Worm (Caenorhabditis elegans) whole organism, late embryonic: ENCODE data around the gene F09E5.8.
A peak's percentile ranks its signal among the peaks of the same experiment; 100 is the strongest.

ENCODE experiments used
- C08G9.2 ChIP-seq: sonication (generic microtip); optimal IDR thresholded peaks from 2 replicates; lab custom pipeline; 2016; ENCODE audit warnings: mild to moderate bottlenecking, missing genetic modification characterization, moderate library complexity, missing compliant biosample characterization
- C38D4.7 ChIP-seq: fragments of 200-800 bp; sonication (Bioruptor generic); optimal IDR thresholded peaks from 2 replicates; lab custom pipeline; 2018; ENCODE audit warnings: mild to moderate bottlenecking, missing genetic modification characterization, moderate library complexity, missing compliant biosample characterization
- K09A11.1 ChIP-seq: sonication (generic microtip); optimal IDR thresholded peaks from 2 replicates; lab custom pipeline; 2017; ENCODE audit warnings: antibody characterized with exemption, mild to moderate bottlenecking, missing genetic modification characterization, missing compliant biosample characterization; ENCODE audit not compliant: insufficient read depth
- Y22D7AL.16 ChIP-seq: sonication (generic microtip); optimal IDR thresholded peaks from 2 replicates; lab custom pipeline; 2016; ENCODE audit warnings: missing genetic modification characterization, missing compliant biosample characterization
- ahr-1 ChIP-seq: sonication (generic microtip); optimal IDR thresholded peaks from 2 replicates; lab custom pipeline; 2016; ENCODE audit warnings: missing genetic modification characterization, missing compliant biosample characterization
- ama-1 ChIP-seq: fragments of 150-350 bp; optimal IDR thresholded peaks from 2 replicates; lab custom pipeline; 2014
- ceh-18 ChIP-seq: sonication (generic microtip); optimal IDR thresholded peaks from 2 replicates; lab custom pipeline; 2016; ENCODE audit warnings: missing genetic modification characterization, missing compliant biosample characterization
- ceh-2 ChIP-seq: sonication (generic microtip); optimal IDR thresholded peaks from 2 replicates; lab custom pipeline; 2016; ENCODE audit warnings: missing genotype, missing genetic modification characterization, missing compliant biosample characterization
- ceh-30 ChIP-seq: fragments of 150-350 bp; optimal IDR thresholded peaks from 2 replicates; lab custom pipeline; 2014; ENCODE audit warnings: missing biosample characterization, missing genetic modification characterization
- ceh-31 ChIP-seq: sonication (generic microtip); optimal IDR thresholded peaks from 2 replicates; lab custom pipeline; 2016; ENCODE audit warnings: missing genetic modification characterization, missing compliant biosample characterization
- ceh-34 ChIP-seq: sonication (generic microtip); optimal IDR thresholded peaks from 2 replicates; lab custom pipeline; 2016; ENCODE audit warnings: mild to moderate bottlenecking, missing genetic modification characterization, missing compliant biosample characterization
- ceh-45 ChIP-seq: fragments of 200-800 bp; sonication (Bioruptor generic); IDR thresholded peaks from 2 replicates; pipeline ENCODE4 v1.3.6; 2022; ENCODE audit warnings: missing genetic modification reagents, missing genetic modification characterization, missing compliant biosample characterization
- ceh-48 ChIP-seq: sonication (generic microtip); optimal IDR thresholded peaks from 2 replicates; lab custom pipeline; 2016; ENCODE audit warnings: missing genetic modification characterization, inconsistent platforms, missing compliant biosample characterization
- dve-1 ChIP-seq: sonication (generic microtip); optimal IDR thresholded peaks from 2 replicates; lab custom pipeline; 2017; ENCODE audit warnings: antibody characterized with exemption, mild to moderate bottlenecking, missing genetic modification characterization, missing compliant biosample characterization
- elt-2 ChIP-seq: sonication (generic microtip); optimal IDR thresholded peaks from 2 replicates; lab custom pipeline; 2016; ENCODE audit warnings: missing genetic modification reagents, missing genetic modification characterization, missing compliant biosample characterization
- elt-4 ChIP-seq: sonication (generic microtip); optimal IDR thresholded peaks from 2 replicates; lab custom pipeline; 2016; ENCODE audit warnings: missing genetic modification characterization, missing compliant biosample characterization
- ets-4 ChIP-seq: sonication (generic microtip); optimal IDR thresholded peaks from 2 replicates; lab custom pipeline; 2016; ENCODE audit warnings: missing genetic modification characterization, missing compliant biosample characterization
- eyg-1 ChIP-seq: sonication (generic microtip); optimal IDR thresholded peaks from 2 replicates; lab custom pipeline; 2016; ENCODE audit warnings: missing genotype, missing genetic modification characterization, missing compliant biosample characterization
- fax-1 ChIP-seq: sonication (generic microtip); optimal IDR thresholded peaks from 2 replicates; lab custom pipeline; 2016; ENCODE audit warnings: missing genotype, missing genetic modification characterization, missing compliant biosample characterization
- fkh-10 ChIP-seq: fragments of 150-350 bp; optimal IDR thresholded peaks from 2 replicates; lab custom pipeline; 2014; ENCODE audit warnings: missing biosample characterization, missing genetic modification reagents, missing genetic modification characterization
- fkh-6 ChIP-seq: sonication (generic microtip); optimal IDR thresholded peaks from 2 replicates; lab custom pipeline; 2016; ENCODE audit warnings: missing genetic modification characterization, missing compliant biosample characterization
- hlh-30 ChIP-seq: sonication (generic microtip); optimal IDR thresholded peaks from 2 replicates; lab custom pipeline; 2017; ENCODE audit warnings: antibody characterized with exemption, missing genetic modification characterization, missing compliant biosample characterization; ENCODE audit not compliant: insufficient read depth
- hlh-8 ChIP-seq: sonication (generic microtip); optimal IDR thresholded peaks from 2 replicates; lab custom pipeline; 2016; ENCODE audit warnings: missing genotype, missing genetic modification characterization, missing compliant biosample characterization
- lim-6 ChIP-seq: sonication (generic microtip); optimal IDR thresholded peaks from 2 replicates; lab custom pipeline; 2016; ENCODE audit warnings: missing genetic modification characterization, missing compliant biosample characterization
- lin-11 ChIP-seq: fragments of 200-800 bp; sonication (Bioruptor generic); optimal IDR thresholded peaks from 2 replicates; lab custom pipeline; 2018; ENCODE audit warnings: mild to moderate bottlenecking, missing genetic modification characterization, missing compliant biosample characterization
- madf-2 ChIP-seq: sonication (generic microtip); optimal IDR thresholded peaks from 2 replicates; lab custom pipeline; 2017; ENCODE audit warnings: missing genetic modification characterization, missing compliant biosample characterization
- mec-3 ChIP-seq: sonication (generic microtip); optimal IDR thresholded peaks from 2 replicates; lab custom pipeline; 2016; ENCODE audit warnings: borderline replicate concordance, missing genetic modification characterization, missing compliant biosample characterization
- nfya-1 ChIP-seq: sonication (generic microtip); optimal IDR thresholded peaks from 2 replicates; lab custom pipeline; 2017; ENCODE audit warnings: missing genetic modification characterization, mild to moderate bottlenecking, missing compliant biosample characterization, antibody characterized with exemption, moderate library complexity
- odd-2 ChIP-seq: sonication (generic microtip); optimal IDR thresholded peaks from 2 replicates; lab custom pipeline; 2017; ENCODE audit warnings: antibody characterized with exemption, mild to moderate bottlenecking, missing genetic modification characterization, missing compliant biosample characterization
- pat-9 ChIP-seq: fragments of 200-800 bp; sonication (Bioruptor generic); optimal IDR thresholded peaks from 2 replicates; lab custom pipeline; 2018; ENCODE audit warnings: mild to moderate bottlenecking, missing genetic modification characterization, moderate library complexity, missing compliant biosample characterization
- pax-1 ChIP-seq: fragments of 150-350 bp; optimal IDR thresholded peaks from 2 replicates; lab custom pipeline; 2014; ENCODE audit warnings: missing biosample characterization, missing genetic modification characterization
- pha-2 ChIP-seq: sonication (generic microtip); optimal IDR thresholded peaks from 2 replicates; lab custom pipeline; 2017; ENCODE audit warnings: mild to moderate bottlenecking, missing genetic modification characterization, missing compliant biosample characterization
- pqm-1 ChIP-seq: sonication (generic microtip); optimal IDR thresholded peaks from 2 replicates; lab custom pipeline; 2016; ENCODE audit warnings: missing genetic modification characterization, missing compliant biosample characterization
- pros-1 ChIP-seq: fragments of 150-350 bp; optimal IDR thresholded peaks from 2 replicates; lab custom pipeline; 2014; ENCODE audit warnings: missing biosample characterization, missing genetic modification reagents, missing genetic modification characterization
- ref-2 ChIP-seq: sonication (generic microtip); optimal IDR thresholded peaks from 2 replicates; lab custom pipeline; 2016; ENCODE audit warnings: missing genetic modification characterization, missing compliant biosample characterization
- sdc-2 ChIP-seq: sonication (generic microtip); optimal IDR thresholded peaks from 2 replicates; lab custom pipeline; 2016; ENCODE audit warnings: missing genotype, missing genetic modification characterization, missing compliant biosample characterization
- sox-4 ChIP-seq: sonication (generic microtip); optimal IDR thresholded peaks from 2 replicates; lab custom pipeline; 2017; ENCODE audit warnings: mild to moderate bottlenecking, missing genetic modification characterization, inconsistent platforms, missing compliant biosample characterization
- tbx-2 ChIP-seq: sonication (generic microtip); optimal IDR thresholded peaks from 2 replicates; lab custom pipeline; 2016; ENCODE audit warnings: missing genetic modification characterization, missing compliant biosample characterization
- unc-42 ChIP-seq: sonication (generic microtip); optimal IDR thresholded peaks from 2 replicates; lab custom pipeline; 2016; ENCODE audit warnings: missing genotype, missing genetic modification characterization, missing compliant biosample characterization
- unc-55 ChIP-seq: sonication (generic microtip); optimal IDR thresholded peaks from 2 replicates; lab custom pipeline; 2017; ENCODE audit warnings: missing biosample characterization, missing genetic modification reagents, missing genetic modification characterization
- zip-5 ChIP-seq: sonication (generic microtip); optimal IDR thresholded peaks from 2 replicates; lab custom pipeline; 2016; ENCODE audit warnings: missing genetic modification characterization, missing compliant biosample characterization
- ztf-16 ChIP-seq: sonication (generic microtip); optimal IDR thresholded peaks from 2 replicates; lab custom pipeline; 2017; ENCODE audit warnings: missing genetic modification characterization, missing compliant biosample characterization

Gene F09E5.8

DNA sequence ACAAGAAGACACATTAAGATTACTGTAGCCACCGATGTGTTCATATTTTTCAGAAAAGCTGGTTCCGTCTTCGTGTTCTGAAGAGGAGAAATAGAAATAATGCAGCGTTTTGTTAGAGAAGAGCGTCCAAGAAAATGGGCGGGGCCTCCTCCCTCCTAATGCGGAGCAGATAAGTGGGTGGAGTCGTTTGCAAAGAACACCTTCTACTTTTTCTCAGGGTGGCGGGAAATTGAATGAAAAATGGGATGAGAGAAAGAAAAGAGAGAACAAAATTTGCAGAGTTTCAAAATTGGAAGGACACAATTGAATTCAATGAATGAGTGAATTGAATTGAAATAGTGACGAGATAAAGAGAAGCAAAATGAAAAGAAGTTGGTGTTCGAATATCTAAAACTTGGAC, 15.2 kb downstream of the F09E5.8 start, which contains the start of gene F09E5.16:
Gene F09E5.16 (minus strand): TSS at position 101 of the 400 bp plus-strand sequence.
- TF ChIP-seq ref-2 (no peak), ztf-16 (tag; lab: Kevin White, UChicago) (no peak), sdc-2 (no peak), unc-55 (GFP tag; lab: Kevin White, UChicago) (no peak), fkh-10 (GFP tag; lab: Kevin White, UChicago) (no peak), pqm-1 (tag; lab: Kevin White, UChicago) (no peak), fax-1 (tag; lab: Kevin White, UChicago) (no peak), ahr-1 (tag; lab: Kevin White, UChicago) (no peak), C38D4.7 (GFP tag; lab: Kevin White, UChicago) (no peak), zip-5 (no peak), C08G9.2 (tag; lab: Kevin White, UChicago) (no peak)

DNA sequence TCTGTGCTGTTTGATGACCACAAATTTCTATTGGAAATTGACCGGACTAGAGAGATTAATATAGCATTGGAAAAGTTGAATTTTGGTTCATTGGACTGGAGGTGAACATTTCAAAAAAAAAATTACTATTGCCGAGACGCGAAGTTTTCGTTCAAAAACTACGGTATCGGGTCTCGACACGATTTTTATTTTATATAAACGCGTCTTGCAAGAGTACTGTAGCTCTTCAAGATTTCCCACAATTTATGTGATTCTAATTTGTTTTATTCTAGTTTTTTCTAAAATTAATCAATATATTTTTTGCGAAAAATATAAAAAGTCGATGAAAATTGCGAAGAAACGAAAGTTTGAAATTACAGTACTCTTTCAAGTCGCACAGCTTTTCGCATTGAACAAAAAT, 20.2 kb downstream of the F09E5.8 start, which contains the start of gene F09E5.12:
Gene F09E5.12 (minus strand): TSS at position 101 of the 400 bp plus-strand sequence.
- TF ChIP-seq lim-6 (tag; lab: Kevin White, UChicago) (no peak), eyg-1 (tag; lab: Kevin White, UChicago) (no peak), pha-2 (tag; lab: Kevin White, UChicago) (no peak), fkh-6 (tag; lab: Kevin White, UChicago) (no peak), unc-42 (tag; lab: Kevin White, UChicago) (no peak), sox-4 (tag; lab: Kevin White, UChicago) (no peak)

DNA sequence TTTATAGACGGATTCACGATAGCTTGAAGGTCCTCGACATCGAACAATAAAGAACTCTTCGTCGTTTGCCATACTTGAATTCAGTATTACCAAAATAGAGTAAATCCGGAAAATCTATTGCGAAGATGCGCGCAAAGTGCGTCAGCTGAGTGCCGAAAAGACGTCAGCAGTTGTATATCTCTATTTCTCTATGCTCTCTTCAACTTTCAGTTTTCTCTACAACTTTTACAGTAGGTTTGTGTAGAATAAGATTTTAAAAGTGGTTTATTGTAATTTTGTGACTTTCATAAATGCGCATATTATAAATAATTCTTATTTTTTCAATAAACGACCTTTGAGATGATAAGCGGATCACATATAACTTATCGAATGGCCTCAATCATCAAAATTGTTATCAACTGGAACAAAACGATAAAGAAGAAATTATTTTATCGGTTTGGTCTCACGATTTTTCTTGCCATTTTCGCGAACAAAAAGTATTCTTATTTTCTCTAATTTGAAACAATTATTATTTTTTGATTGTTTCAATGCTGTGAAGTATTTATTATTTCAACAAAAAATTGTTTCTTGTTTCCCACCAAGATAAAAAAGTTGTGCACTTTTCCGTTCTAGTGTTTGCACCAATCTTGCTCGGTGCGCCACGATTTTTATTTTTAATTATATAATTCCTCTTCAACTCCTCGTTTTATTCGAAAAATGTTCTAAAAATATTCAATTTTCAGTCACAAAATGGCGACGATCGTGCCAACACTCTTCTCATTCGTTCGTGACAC, 23.0 kb downstream of the F09E5.8 start, which contains the start of the genes agt-2 and F09E5.3:
Gene agt-2 (minus strand): TSS at position 553 of the 773 bp plus-strand sequence.
Gene F09E5.3 (plus strand): TSS at position 723 of the 773 bp plus-strand sequence.
- TF ChIP-seq lin-11 (tag; lab: Kevin White, UChicago) (no peak), ceh-2 (peak; percentile 7), ama-1 (lab: Kevin White, UChicago) (no peak), ets-4 (tag; lab: Kevin White, UChicago) (peak; percentile 47), unc-55 (GFP tag; lab: Kevin White, UChicago) (peak; percentile 8), hlh-30 (tag; lab: Kevin White, UChicago) (peak; percentile 42), dve-1 (peak; percentile 68), C08G9.2 (tag; lab: Kevin White, UChicago) (no peak), sdc-2 (peak; percentile 25), elt-2 (tag; lab: Kevin White, UChicago) (peak; percentile 97), ceh-18 (tag; lab: Kevin White, UChicago) (peak; percentile 56), nfya-1 (tag; lab: Kevin White, UChicago) (peak; percentile 81), pax-1 (no peak), ref-2 (peak; percentile 31), ceh-34 (tag; lab: Kevin White, UChicago) (peak; percentile 57), ceh-45 (GFP tag; lab: Robert Waterston, UW) (peak; percentile 23; the same call in 1 of the 2 replicates), ceh-30 (tag; lab: Kevin White, UChicago) (peak; percentile 92), ceh-48 (tag; lab: Kevin White, UChicago) (peak; percentile 40), unc-42 (tag; lab: Kevin White, UChicago) (peak; percentile 65), madf-2 (tag; lab: Kevin White, UChicago) (peak; percentile 39), ceh-31 (tag; lab: Kevin White, UChicago) (peak; percentile 42), pqm-1 (tag; lab: Kevin White, UChicago) (no peak), Y22D7AL.16 (tag; lab: Kevin White, UChicago) (peak; percentile 1), tbx-2 (peak; percentile 55)

DNA sequence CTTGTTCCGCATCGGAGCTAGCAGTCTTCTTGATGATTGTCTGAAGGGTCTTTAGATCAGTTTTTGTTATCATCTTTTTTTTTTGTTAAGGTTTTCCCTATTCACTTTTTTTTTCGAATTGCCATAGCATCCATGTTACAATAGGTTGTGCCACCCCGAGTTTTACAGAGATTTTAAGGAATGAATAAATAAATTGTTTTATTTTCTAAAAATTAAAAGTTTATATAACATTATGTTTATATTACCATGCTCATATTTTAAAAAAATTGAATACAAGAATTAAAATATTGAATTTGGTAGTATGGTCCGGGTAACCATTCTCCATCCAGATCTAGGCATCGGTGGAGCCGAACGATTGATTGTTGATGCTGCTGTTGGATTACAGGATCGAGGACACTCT, 24.5 kb downstream of the F09E5.8 start, which contains the start of gene algn-2:
Gene algn-2 (plus strand): TSS at position 301 of the 400 bp plus-strand sequence.
- TF ChIP-seq elt-4 (tag; lab: Kevin White, UChicago) (no peak), madf-2 (tag; lab: Kevin White, UChicago) (no peak), ref-2 (no peak), ztf-16 (tag; lab: Kevin White, UChicago) (no peak), mec-3 (tag; lab: Kevin White, UChicago) (no peak), hlh-8 (tag; lab: Kevin White, UChicago) (no peak), pat-9 (tag; lab: Kevin White, UChicago) (no peak), pros-1 (tag; lab: Kevin White, UChicago) (no peak), K09A11.1 (tag; lab: Kevin White, UChicago) (no peak), sox-4 (tag; lab: Kevin White, UChicago) (no peak), lim-6 (tag; lab: Kevin White, UChicago) (no peak), odd-2 (tag; lab: Kevin White, UChicago) (no peak)
